Worm (Caenorhabditis elegans): Measurements from ENCODE around the gene ceh-41.
A peak's percentile ranks its signal among the peaks of the same experiment; 100 is the strongest.

DNA sequence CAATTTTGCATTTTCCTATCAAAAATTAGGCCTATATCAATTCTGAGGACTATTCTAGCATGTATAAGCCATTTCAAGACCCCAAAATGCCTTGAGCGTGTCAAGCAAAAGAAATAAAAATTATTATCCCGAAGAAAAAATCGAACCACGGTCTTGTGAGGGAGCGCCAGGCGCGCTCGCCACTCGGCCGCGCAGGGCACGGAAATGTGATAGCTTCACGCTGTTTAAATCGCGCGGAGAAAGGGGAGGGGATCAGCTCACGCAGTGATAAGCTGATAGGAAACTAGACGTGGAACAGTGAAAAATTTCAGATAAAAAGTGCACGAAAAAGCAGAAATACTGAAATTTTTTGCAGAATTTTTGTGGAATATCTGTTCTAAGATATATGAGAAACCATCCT is 10.8 kb downstream of the ceh-41 start:
- TF ChIP-seq W03F9.2 (tag; optimal IDR thresholded peaks at IDR 0.05) (no peak), him-1 (tag; optimal IDR thresholded peaks at IDR 0.05) (peak; percentile 45), dao-5 (tag; optimal IDR thresholded peaks at IDR 0.05) (peak; percentile 58)
